Fruit fly (Drosophila melanogaster) whole organism, embryonic: Measurements from ENCODE around the gene CG32379.
A peak's percentile ranks its signal among the peaks of the same experiment; 100 is the strongest.

ENCODE experiments used
- Aef1 ChIP-seq: fragments of 200-800 bp; sonication (Bioruptor generic); IDR thresholded peaks from 3 replicates; pipeline ENCODE4 v1.3.6; 2022; ENCODE audit warnings: missing biosample characterization, missing genetic modification characterization
- Bdp1 ChIP-seq: fragments of 200-800 bp; sonication (Bioruptor generic); optimal IDR thresholded peaks from 3 replicates; lab custom pipeline; 2016; ENCODE audit warnings: missing biosample characterization, missing genetic modification characterization
- CG10209 ChIP-seq: fragments of 200-800 bp; sonication (Bioruptor generic); optimal IDR thresholded peaks from 3 replicates; lab custom pipeline; 2017; ENCODE audit warnings: missing biosample characterization, mild to moderate bottlenecking, missing genetic modification characterization, missing genetic modification reagents
- CG11695 ChIP-seq: fragments of 200-800 bp; sonication (Bioruptor generic); IDR thresholded peaks from 3 replicates; pipeline ENCODE4 v1.3.6; 2022; ENCODE audit warnings: missing biosample characterization, missing genetic modification characterization
- CG12391 ChIP-seq: fragments of 200-800 bp; sonication (Bioruptor generic); optimal IDR thresholded peaks from 3 replicates; lab custom pipeline; 2018; ENCODE audit warnings: missing biosample characterization, mild to moderate bottlenecking, missing genetic modification characterization, moderate library complexity
- CG12659 ChIP-seq: fragments of 200-800 bp; sonication (Bioruptor generic); optimal IDR thresholded peaks from 3 replicates; lab custom pipeline; 2017; ENCODE audit warnings: mild to moderate bottlenecking, missing biosample characterization, missing genetic modification reagents, missing genetic modification characterization
- CG13624 ChIP-seq: fragments of 200-800 bp; sonication (Bioruptor generic); optimal IDR thresholded peaks from 2 replicates; lab custom pipeline; 2016; ENCODE audit warnings: missing biosample characterization, missing genetic modification characterization
- CG15696 ChIP-seq: fragments of 200-800 bp; sonication (Bioruptor generic); optimal IDR thresholded peaks from 2 replicates; lab custom pipeline; 2019; ENCODE audit warnings: missing biosample characterization, mild to moderate bottlenecking, missing genetic modification characterization, moderate library complexity
- CG1602 ChIP-seq: fragments of 200-800 bp; sonication (Bioruptor generic); optimal IDR thresholded peaks from 3 replicates; lab custom pipeline; 2016; ENCODE audit warnings: missing biosample characterization, missing genetic modification characterization
- CG17328 ChIP-seq: fragments of 200-800 bp; sonication (Bioruptor generic); IDR thresholded peaks from 2 replicates; pipeline ENCODE4 v1.3.6; 2022; ENCODE audit warnings: missing biosample characterization, missing genetic modification characterization
- CG17359 ChIP-seq: fragments of 200-800 bp; sonication (Bioruptor generic); optimal IDR thresholded peaks from 3 replicates; lab custom pipeline; 2018; ENCODE audit warnings: missing biosample characterization, mild to moderate bottlenecking, missing genetic modification characterization, moderate library complexity
- CG2120 ChIP-seq: fragments of 200-800 bp; sonication (Bioruptor generic); optimal IDR thresholded peaks from 3 replicates; lab custom pipeline; 2016; ENCODE audit warnings: missing biosample characterization, missing genetic modification characterization
- CG2202 ChIP-seq: fragments of 200-800 bp; sonication (Bioruptor generic); optimal IDR thresholded peaks from 2 replicates; lab custom pipeline; 2018; ENCODE audit warnings: missing biosample characterization, mild to moderate bottlenecking, missing genetic modification characterization
- CG3281 ChIP-seq: fragments of 200-800 bp; sonication (Bioruptor generic); optimal IDR thresholded peaks from 3 replicates; lab custom pipeline; 2017; ENCODE audit warnings: missing biosample characterization, mild to moderate bottlenecking, missing genetic modification characterization
- CG3407 ChIP-seq: fragments of 200-800 bp; sonication (Bioruptor generic); optimal IDR thresholded peaks from 2 replicates; lab custom pipeline; 2018; ENCODE audit warnings: missing biosample characterization, mild to moderate bottlenecking, missing genetic modification characterization
- CG4404 ChIP-seq: fragments of 200-800 bp; sonication (Bioruptor generic); IDR thresholded peaks from 2 replicates; pipeline ENCODE4 v1.3.6; 2022; ENCODE audit warnings: missing biosample characterization, missing genetic modification characterization
- CG6272 ChIP-seq: fragments of 200-800 bp; sonication (Bioruptor generic); IDR thresholded peaks from 2 replicates; pipeline ENCODE4 v1.3.6; 2022; ENCODE audit warnings: missing biosample characterization, missing genetic modification characterization
- CG7271 ChIP-seq: fragments of 200-800 bp; sonication (Bioruptor generic); optimal IDR thresholded peaks from 2 replicates; lab custom pipeline; 2018; ENCODE audit warnings: missing biosample characterization, mild to moderate bottlenecking, missing genetic modification characterization, moderate library complexity
- CG9817 ChIP-seq: fragments of 200-800 bp; sonication (Bioruptor generic); optimal IDR thresholded peaks from 2 replicates; lab custom pipeline; 2018; ENCODE audit warnings: missing biosample characterization, mild to moderate bottlenecking, missing genetic modification characterization, moderate library complexity
- Dp ChIP-seq: fragments of 200-800 bp; sonication (Bioruptor generic); optimal IDR thresholded peaks from 2 replicates; lab custom pipeline; 2018; ENCODE audit warnings: missing biosample characterization, mild to moderate bottlenecking, missing genetic modification characterization, moderate library complexity
- Dref ChIP-seq: fragments of 200-800 bp; sonication (Bioruptor generic); IDR thresholded peaks from 2 replicates; pipeline ENCODE4 v1.3.6; 2022; ENCODE audit warnings: missing biosample characterization, missing genetic modification characterization
- Ets97D ChIP-seq: fragments of 200-800 bp; sonication (Bioruptor generic); optimal IDR thresholded peaks from 3 replicates; lab custom pipeline; 2016; ENCODE audit warnings: missing biosample characterization, missing genetic modification characterization
- HLH54F ChIP-seq: fragments of 200-800 bp; sonication (Bioruptor generic); optimal IDR thresholded peaks from 3 replicates; lab custom pipeline; 2016; ENCODE audit warnings: missing biosample characterization, missing genetic modification characterization
- Hand ChIP-seq: fragments of 200-800 bp; sonication (Bioruptor generic); optimal IDR thresholded peaks from 2 replicates; lab custom pipeline; 2017; ENCODE audit warnings: mild to moderate bottlenecking, missing biosample characterization, missing genetic modification reagents, missing genetic modification characterization
- Myb ChIP-seq: fragments of 200-800 bp; sonication (Bioruptor generic); optimal IDR thresholded peaks from 2 replicates; lab custom pipeline; 2016; ENCODE audit warnings: missing biosample characterization, missing genetic modification characterization
- Nf-YB ChIP-seq: fragments of 200-800 bp; sonication (Bioruptor generic); optimal IDR thresholded peaks from 3 replicates; lab custom pipeline; 2019; ENCODE audit warnings: missing biosample characterization, mild to moderate bottlenecking, missing genetic modification characterization, moderate library complexity
- Pdp1 ChIP-seq, 2 experiments: fragments of 200-800 bp; sonication (Bioruptor generic); optimal IDR thresholded peaks; 3 replicates each; lab custom pipeline; 2016; ENCODE audit warnings: missing biosample characterization in 2 of 2, missing genetic modification characterization in 2 of 2, mild to moderate bottlenecking in 1 of 2, moderate library complexity in 1 of 2
- Sry-β ChIP-seq: fragments of 200-800 bp; sonication (Bioruptor generic); optimal IDR thresholded peaks from 2 replicates; lab custom pipeline; 2018; ENCODE audit warnings: missing biosample characterization, mild to moderate bottlenecking, missing genetic modification characterization, moderate library complexity
- al ChIP-seq: fragments of 200-800 bp; sonication (Bioruptor generic); IDR thresholded peaks from 2 replicates; pipeline ENCODE4 v1.3.6; 2022; ENCODE audit warnings: missing biosample characterization, missing genetic modification characterization
- ap ChIP-seq: fragments of 200-800 bp; sonication (Bioruptor generic); IDR thresholded peaks from 2 replicates; pipeline ENCODE4 v1.3.6; 2022; ENCODE audit warnings: missing biosample characterization, missing genetic modification characterization
- bbx ChIP-seq: fragments of 200-800 bp; sonication (Bioruptor generic); IDR thresholded peaks from 2 replicates; pipeline ENCODE4 v1.3.6; 2022; ENCODE audit warnings: missing biosample characterization, missing genetic modification characterization; ENCODE audit not compliant: partially characterized antibody
- chif ChIP-seq, 2 experiments: fragments of 200-800 bp; sonication (Bioruptor generic); optimal IDR thresholded peaks; 3 replicates each; lab custom pipeline; 2016; ENCODE audit warnings: missing biosample characterization in 2 of 2, missing genetic modification characterization in 2 of 2
- chinmo ChIP-seq: fragments of 200-800 bp; sonication (Bioruptor generic); IDR thresholded peaks from 4 replicates; pipeline ENCODE4 v1.3.6; 2022; ENCODE audit warnings: missing biosample characterization, missing genetic modification characterization; ENCODE audit not compliant: partially characterized antibody
- chm ChIP-seq: fragments of 200-800 bp; sonication (Bioruptor generic); IDR thresholded peaks from 2 replicates; pipeline ENCODE4 v1.3.6; 2022; ENCODE audit warnings: missing biosample characterization, missing genetic modification characterization
- crc ChIP-seq: fragments of 200-800 bp; sonication (Bioruptor generic); optimal IDR thresholded peaks from 2 replicates; lab custom pipeline; 2016; ENCODE audit warnings: missing biosample characterization, missing genetic modification characterization
- gem ChIP-seq: fragments of 200-800 bp; sonication (Bioruptor generic); optimal IDR thresholded peaks from 2 replicates; lab custom pipeline; 2019; ENCODE audit warnings: missing biosample characterization, mild to moderate bottlenecking, missing genetic modification characterization, moderate library complexity
- gsb-n ChIP-seq: fragments of 200-800 bp; sonication (Bioruptor generic); optimal IDR thresholded peaks from 3 replicates; lab custom pipeline; 2018; ENCODE audit warnings: missing biosample characterization, mild to moderate bottlenecking, missing genetic modification characterization
- jing ChIP-seq: fragments of 200-800 bp; sonication (Bioruptor generic); optimal IDR thresholded peaks from 2 replicates; lab custom pipeline; 2018; ENCODE audit warnings: missing biosample characterization, mild to moderate bottlenecking, missing genetic modification characterization
- lab ChIP-seq: fragments of 200-800 bp; sonication (Bioruptor generic); optimal IDR thresholded peaks from 3 replicates; lab custom pipeline; 2017; ENCODE audit warnings: missing biosample characterization, missing genetic modification characterization, mild to moderate bottlenecking, moderate library complexity, missing genetic modification reagents
- lmd ChIP-seq: fragments of 200-800 bp; sonication (Bioruptor generic); IDR thresholded peaks from 2 replicates; pipeline ENCODE4 v1.3.6; 2022; ENCODE audit warnings: missing biosample characterization, missing genetic modification characterization
- pho ChIP-seq: fragments of 200-800 bp; sonication (Bioruptor generic); optimal IDR thresholded peaks from 2 replicates; lab custom pipeline; 2016; ENCODE audit warnings: missing biosample characterization, missing genetic modification characterization
- pzg ChIP-seq: fragments of 200-800 bp; sonication (Bioruptor generic); optimal IDR thresholded peaks from 3 replicates; lab custom pipeline; 2018; ENCODE audit warnings: missing biosample characterization, mild to moderate bottlenecking, missing genetic modification characterization, moderate library complexity
- row ChIP-seq: fragments of 200-800 bp; sonication (Bioruptor generic); IDR thresholded peaks from 3 replicates; pipeline ENCODE4 v1.3.6; 2022; ENCODE audit warnings: missing biosample characterization, missing genetic modification characterization
- sc ChIP-seq, 3 experiments: fragments of >200 bp in 2 of 3; fragments of 200-800 bp in 1 of 3; sonication (Bioruptor generic) in 1 of 3; optimal IDR thresholded peaks; 2 replicates in 2 of 3; 3 replicates in 1 of 3; lab custom pipeline; 2017; ENCODE audit warnings: mild to moderate bottlenecking in 1 of 3, missing biosample characterization in 1 of 3, missing genetic modification characterization in 1 of 3, missing genetic modification reagents in 1 of 3
- sens ChIP-seq: fragments of 200-800 bp; sonication (Bioruptor generic); peaks from one replicate; lab custom pipeline; 2016; ENCODE audit warnings: missing biosample characterization, missing genetic modification characterization
- sisA ChIP-seq: fragments of 200-800 bp; sonication (Bioruptor generic); IDR thresholded peaks from 2 replicates; pipeline ENCODE4 v1.3.6; 2022; ENCODE audit warnings: missing biosample characterization, missing genetic modification characterization
- tgo ChIP-seq: fragments of 200-800 bp; sonication (Bioruptor generic); IDR thresholded peaks from 3 replicates; pipeline ENCODE4 v1.3.6; 2022; ENCODE audit warnings: missing biosample characterization, missing genetic modification characterization
- zf30C ChIP-seq: fragments of 200-800 bp; sonication (Bioruptor generic); optimal IDR thresholded peaks from 3 replicates; lab custom pipeline; 2018; ENCODE audit warnings: missing biosample characterization, mild to moderate bottlenecking, missing genetic modification characterization

The CG32379 gene

DNA sequence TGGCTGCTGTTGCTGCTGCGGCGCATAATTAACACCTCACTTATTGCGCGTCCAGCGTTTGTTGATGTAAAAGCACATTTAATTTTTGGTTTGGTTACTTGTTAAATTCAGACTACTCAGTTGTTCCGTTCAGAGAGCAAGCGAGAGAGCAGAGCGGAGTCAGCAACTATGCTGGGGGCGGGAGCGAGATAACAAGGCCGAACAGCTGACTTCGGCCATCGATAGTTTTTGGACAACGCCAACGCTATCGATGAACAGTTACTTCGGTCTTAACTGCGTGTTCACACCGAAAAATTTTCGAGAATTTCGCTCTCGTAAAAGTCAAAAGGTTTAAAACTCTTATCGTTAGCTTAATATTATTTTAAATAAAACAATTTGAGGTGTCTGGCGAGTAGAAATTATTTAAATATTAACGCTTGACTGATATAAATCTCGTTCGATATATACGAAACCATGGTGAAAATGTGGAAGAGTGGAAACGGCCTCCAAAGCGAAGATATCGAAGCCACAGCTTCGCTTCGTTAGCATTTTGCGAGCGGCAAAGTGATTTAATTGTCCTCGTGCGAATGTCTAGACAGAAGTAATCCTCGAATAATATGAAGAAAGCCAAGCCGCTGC is 14.7 kb upstream of the CG32379 start, which contains the start of the genes SMSr and smid (continued):
- TF ChIP-seq chm (peak; percentile 32; the same call in 1 of the 2 replicates), crc (GFP tag; lab: Kevin White, UChicago) (peak; percentile 15), sisA (peak; percentile 48; the same call in 1 of the 2 replicates), CG2120 (peak; percentile 82), CG7271 (peak; percentile 9), CG9817 (tag; lab: Kevin White, UChicago) (peak; percentile 67), zf30C (GFP tag; lab: Kevin White, UChicago) (no peak), CG11695 (GFP tag; lab: Robert Waterston, UW) (no peak), Dp (peak; percentile 20), Nf-YB (GFP tag; lab: Kevin White, UChicago) (peak; percentile 2), sens (GFP tag; lab: Kevin White, UChicago) (peak; percentile 95), CG17328 (GFP tag; lab: Robert Waterston, UW) (0 out of 2 replicates have a peak, but pooled peaks have one; percentile 6), tgo (GFP tag; lab: Robert Waterston, UW) (peak; percentile 42; the same call in 2 of the 3 replicates), CG4404 (peak; percentile 56; the same call in 1 of the 2 replicates), Pdp1 (GFP tag; optimal IDR thresholded peaks at IDR 0.05; lab: Kevin White, UChicago) (peak; percentile 29 to 46), pzg (peak; percentile 73), CG17359 (tag; lab: Kevin White, UChicago) (peak; percentile 53), bbx (peak; percentile 83), gem (tag; lab: Kevin White, UChicago) (peak; percentile 82), row (GFP tag; lab: Robert Waterston, UW) (peak; percentile 92), CG3407 (GFP tag; lab: Kevin White, UChicago) (peak; percentile 21), al (peak; percentile 64), HLH54F (GFP tag; lab: Kevin White, UChicago) (peak; percentile 55), CG1602 (peak; percentile 61), CG12659 (GFP tag; lab: Kevin White, UChicago) (peak; percentile 71), pho (GFP tag; lab: Kevin White, UChicago) (peak; percentile 61), CG6272 (no peak), CG10209 (GFP tag; lab: Kevin White, UChicago) (peak; percentile 53), sc (optimal IDR thresholded peaks at IDR 0.05; lab: Kevin White, UChicago) (no peak), sc (GFP tag; optimal IDR thresholded peaks at IDR 0.05; lab: Kevin White, UChicago) (peak; percentile 31), Hand (peak; percentile 10), Ets97D (GFP tag; lab: Kevin White, UChicago) (peak; percentile 70), chif (GFP tag; optimal IDR thresholded peaks at IDR 0.05; lab: Kevin White, UChicago) (peak; percentile 4 to 63), Aef1 (GFP tag; lab: Robert Waterston, UW) (peak; percentile 66), gsb-n (tag; lab: Kevin White, UChicago) (peak; percentile 65), CG13624 (GFP tag; lab: Kevin White, UChicago) (peak; percentile 43), lab (GFP tag; lab: Kevin White, UChicago) (peak; percentile 51), Dref (GFP tag; lab: Robert Waterston, UW) (peak; percentile 78), Myb (GFP tag; lab: Kevin White, UChicago) (peak; percentile 24), ap (GFP tag; lab: Robert Waterston, UW) (no peak), Sry-β (GFP tag; lab: Kevin White, UChicago) (peak; percentile 25), CG3281 (peak; percentile 44), CG2202 (tag; lab: Kevin White, UChicago) (no peak), chinmo (GFP tag; lab: Robert Waterston, UW) (peak; percentile 85; the same call in 3 of the 4 replicates), CG15696 (tag; lab: Kevin White, UChicago) (peak; percentile 54), CG12391 (peak; percentile 80), lmd (GFP tag; lab: Robert Waterston, UW) (peak; percentile 51; the same call in 1 of the 2 replicates), Bdp1 (peak; percentile 57), jing (no peak)
